Worm (Caenorhabditis elegans) whole organism, L2 larva: Measurements from ENCODE around the gene best-22.

ENCODE experiments used
- C34F6.9 ChIP-seq: fragments of 150-350 bp; optimal IDR thresholded peaks from 2 replicates; lab custom pipeline; 2014; ENCODE audit warnings: missing biosample characterization, missing genetic modification characterization
- F13H6.1 ChIP-seq: sonication (generic microtip); optimal IDR thresholded peaks from 2 replicates; lab custom pipeline; 2016; ENCODE audit warnings: missing genetic modification characterization, missing compliant biosample characterization
- R02D3.7 ChIP-seq: fragments of 150-350 bp; optimal IDR thresholded peaks from 2 replicates; lab custom pipeline; 2014; ENCODE audit warnings: missing biosample characterization, missing genetic modification characterization
- Y55F3AM.14 ChIP-seq: fragments of 200-800 bp; sonication (Bioruptor generic); optimal IDR thresholded peaks from 2 replicates; lab custom pipeline; 2018; ENCODE audit warnings: mild to moderate bottlenecking, missing genetic modification characterization, missing compliant biosample characterization
- aly-2 ChIP-seq: fragments of 150-350 bp; optimal IDR thresholded peaks from 2 replicates; lab custom pipeline; 2014; ENCODE audit warnings: missing biosample characterization, missing genetic modification characterization
- blmp-1 ChIP-seq: sonication (generic microtip); optimal IDR thresholded peaks from 2 replicates; lab custom pipeline; 2017; ENCODE audit warnings: missing genetic modification characterization, mild to moderate bottlenecking, missing compliant biosample characterization, antibody characterized with exemption, moderate library complexity; ENCODE audit not compliant: insufficient read depth
- ceh-82 ChIP-seq: fragments of 150-350 bp; optimal IDR thresholded peaks from 2 replicates; lab custom pipeline; 2014; ENCODE audit warnings: missing biosample characterization, missing genetic modification characterization
- crh-2 ChIP-seq: sonication (generic microtip); optimal IDR thresholded peaks from 2 replicates; lab custom pipeline; 2017; ENCODE audit warnings: missing biosample characterization, missing genetic modification characterization
- elt-3 ChIP-seq: sonication (generic microtip); optimal IDR thresholded peaks from 2 replicates; lab custom pipeline; 2017; ENCODE audit warnings: missing biosample characterization, missing genetic modification characterization
- fos-1 ChIP-seq: fragments of 150-350 bp; optimal IDR thresholded peaks from 2 replicates; lab custom pipeline; 2014; ENCODE audit warnings: missing biosample characterization, missing genetic modification characterization
- gmeb-1 ChIP-seq: fragments of 150-350 bp; optimal IDR thresholded peaks from 2 replicates; lab custom pipeline; 2014; ENCODE audit warnings: missing biosample characterization, missing genetic modification characterization
- lin-11 ChIP-seq: fragments of 150-350 bp; sonication (generic microtip); optimal IDR thresholded peaks from 2 replicates; lab custom pipeline; 2014; ENCODE audit warnings: missing biosample characterization, missing genetic modification characterization, inconsistent platforms, mixed read lengths
- lin-13 ChIP-seq: fragments of 150-350 bp; optimal IDR thresholded peaks from 2 replicates; lab custom pipeline; 2014; ENCODE audit warnings: missing biosample characterization, missing genetic modification reagents, missing genetic modification characterization
- lsy-2 ChIP-seq, 2 experiments: fragments of 150-350 bp in 1 of 2; sonication (generic microtip) in 1 of 2; optimal IDR thresholded peaks; 2 replicates each; lab custom pipeline; 2014 to 2017; ENCODE audit warnings: missing biosample characterization in 2 of 2, missing genetic modification characterization in 2 of 2
- mab-5 ChIP-seq: fragments of 150-350 bp; optimal IDR thresholded peaks from 2 replicates; lab custom pipeline; 2014; ENCODE audit warnings: missing biosample characterization, missing genetic modification characterization
- mbf-1 ChIP-seq: sonication (generic microtip); optimal IDR thresholded peaks from 2 replicates; lab custom pipeline; 2017; ENCODE audit warnings: missing biosample characterization, missing genetic modification characterization
- mdl-1 ChIP-seq, 2 experiments: fragments of 150-350 bp in 1 of 2; sonication (generic microtip) in 1 of 2; optimal IDR thresholded peaks; 2 replicates each; lab custom pipeline; 2017; ENCODE audit warnings: missing biosample characterization in 2 of 2, missing genetic modification characterization in 2 of 2
- nhr-10 ChIP-seq: sonication (generic microtip); optimal IDR thresholded peaks from 2 replicates; lab custom pipeline; 2017; ENCODE audit warnings: missing biosample characterization, missing genetic modification characterization
- nhr-12 ChIP-seq: fragments of 150-350 bp; optimal IDR thresholded peaks from 2 replicates; lab custom pipeline; 2014; ENCODE audit warnings: missing biosample characterization, missing genetic modification characterization
- nhr-129 ChIP-seq: fragments of 150-350 bp; optimal IDR thresholded peaks from 2 replicates; lab custom pipeline; 2014; ENCODE audit warnings: missing biosample characterization, missing genetic modification characterization
- nhr-23 ChIP-seq: fragments of 150-350 bp; optimal IDR thresholded peaks from 2 replicates; lab custom pipeline; 2014; ENCODE audit warnings: missing biosample characterization, missing genetic modification reagents, missing genetic modification characterization
- nhr-25 ChIP-seq: fragments of 150-350 bp; sonication (generic microtip); optimal IDR thresholded peaks from 3 replicates; lab custom pipeline; 2014; ENCODE audit warnings: missing biosample characterization, missing genetic modification characterization
- nhr-6 ChIP-seq: fragments of 150-350 bp; optimal IDR thresholded peaks from 2 replicates; lab custom pipeline; 2014; ENCODE audit warnings: missing biosample characterization, missing genetic modification characterization
- sem-4 ChIP-seq: fragments of 150-350 bp; optimal IDR thresholded peaks from 2 replicates; lab custom pipeline; 2014; ENCODE audit warnings: missing biosample characterization, missing genetic modification reagents, missing genetic modification characterization
- sma-9 ChIP-seq, 2 experiments: fragments of 150-350 bp in 1 of 2; sonication (generic microtip) in 1 of 2; optimal IDR thresholded peaks; 2 replicates each; lab custom pipeline; 2014 to 2016; ENCODE audit warnings: missing genetic modification characterization in 2 of 2, mild to moderate bottlenecking in 1 of 2, missing biosample characterization in 1 of 2, missing compliant biosample characterization in 1 of 2, missing genetic modification reagents in 1 of 2, moderate library complexity in 1 of 2
- unc-39 ChIP-seq: fragments of 150-350 bp; optimal IDR thresholded peaks from 2 replicates; lab custom pipeline; 2014; ENCODE audit warnings: missing biosample characterization, missing genetic modification characterization
- unc-55 ChIP-seq: fragments of 150-350 bp; sonication (generic microtip); optimal IDR thresholded peaks from 3 replicates; lab custom pipeline; 2014; ENCODE audit warnings: missing biosample characterization, missing genetic modification reagents, missing genetic modification characterization
- unc-62 ChIP-seq: fragments of 150-350 bp; optimal IDR thresholded peaks from 2 replicates; lab custom pipeline; 2014; ENCODE audit warnings: missing biosample characterization, missing genetic modification reagents, missing genetic modification characterization
- ztf-1 ChIP-seq: fragments of 200-800 bp; sonication (Bioruptor generic); conservative IDR thresholded peaks from 2 replicates; pipeline ENCODE4 v1.3.6; 2022; ENCODE audit warnings: missing genetic modification characterization, missing compliant biosample characterization
- ztf-11 ChIP-seq: sonication (generic microtip); optimal IDR thresholded peaks from 2 replicates; lab custom pipeline; 2017; ENCODE audit warnings: missing biosample characterization, missing genetic modification characterization

best-22 gene

ce11 chrIV:12330840-12331359 lies 18.8 kb upstream of the best-22 start, which contains the start of gene ufd-1:
Gene ufd-1, minus strand, starts transcription at chrIV:12330890.
- TF ChIP-seq mbf-1 (tag; lab: Kevin White, UChicago): no peak
- TF ChIP-seq F13H6.1 (tag; lab: Kevin White, UChicago): no peak
- TF ChIP-seq nhr-129 (tag; lab: Kevin White, UChicago): peak; percentile 47
- peak; percentile 0 for TF ChIP-seq fos-1 (tag; lab: Kevin White, UChicago)
- TF ChIP-seq lsy-2 (tag; optimal IDR thresholded peaks at IDR 0.05; lab: Kevin White, UChicago): peak in 1 of 2 experiments; percentile 16
- TF ChIP-seq nhr-12 (tag; lab: Kevin White, UChicago): no peak
- TF ChIP-seq nhr-23 (tag; lab: Kevin White, UChicago): no peak
- no peak for TF ChIP-seq crh-2 (tag; lab: Kevin White, UChicago)
- TF ChIP-seq unc-55 (GFP tag; lab: Kevin White, UChicago): peak; percentile 1

DNA sequence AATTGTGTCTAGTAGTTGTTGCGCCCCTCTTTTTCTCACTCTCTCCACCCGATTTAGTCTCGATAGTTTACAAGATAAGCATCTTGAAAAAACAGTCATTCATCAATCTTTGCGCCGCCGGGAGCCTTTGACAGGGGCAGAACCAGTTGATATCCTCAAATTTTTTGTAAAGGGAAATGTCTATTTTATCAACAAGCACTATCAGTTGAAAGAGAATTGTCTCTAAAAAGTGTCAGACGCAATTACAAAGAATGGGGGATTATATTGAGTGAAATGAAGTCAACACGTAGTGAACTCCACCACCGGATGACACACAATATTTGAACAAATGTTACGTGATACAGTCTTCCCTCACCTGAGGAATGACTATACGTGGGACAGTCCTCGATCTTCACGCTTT lies 15.6 kb upstream of the best-22 start:
- TF ChIP-seq F13H6.1 (tag; lab: Kevin White, UChicago) (no peak), aly-2 (no peak), Y55F3AM.14 (GFP tag; lab: Kevin White, UChicago) (no peak)

ce11 chrIV:12334708-12335107 lies 15.0 kb upstream of the best-22 start:
- TF ChIP-seq lin-11 (tag; lab: Kevin White, UChicago): no peak
- no peak for TF ChIP-seq nhr-25 (tag; lab: Kevin White, UChicago)
- TF ChIP-seq lsy-2 (tag; optimal IDR thresholded peaks at IDR 0.05; lab: Kevin White, UChicago): peak in 1 of 2 experiments; percentile 46
- no peak for TF ChIP-seq ztf-1 (GFP tag; lab: Robert Waterston, UW)
- no peak for TF ChIP-seq unc-39
- TF ChIP-seq unc-55 (GFP tag; lab: Kevin White, UChicago): peak; percentile 34
- no peak for TF ChIP-seq ztf-11
- peak; percentile 65 for TF ChIP-seq gmeb-1 (tag; lab: Kevin White, UChicago)
- no peak for TF ChIP-seq unc-62 (GFP tag; lab: Kevin White, UChicago)
- no peak for TF ChIP-seq nhr-6
- no peak for TF ChIP-seq F13H6.1 (tag; lab: Kevin White, UChicago)
- no peak for TF ChIP-seq blmp-1 (tag; lab: Kevin White, UChicago)
- peak; percentile 17 for TF ChIP-seq nhr-129 (tag; lab: Kevin White, UChicago)
- no peak for TF ChIP-seq sem-4 (tag; lab: Kevin White, UChicago)
- no peak for TF ChIP-seq mdl-1 (tag; optimal IDR thresholded peaks at IDR 0.05; lab: Kevin White, UChicago)
- TF ChIP-seq R02D3.7: no peak
- TF ChIP-seq sma-9 (GFP tag; optimal IDR thresholded peaks at IDR 0.05; lab: Kevin White, UChicago): no peak
- no peak for TF ChIP-seq sma-9 (tag; optimal IDR thresholded peaks at IDR 0.05; lab: Kevin White, UChicago)
- TF ChIP-seq, all 48 proteins: peak for 4

ce11 chrIV:12335248-12335647 lies 14.5 kb upstream of the best-22 start:
- peak; percentile 28 for TF ChIP-seq nhr-25 (tag; lab: Kevin White, UChicago)
- TF ChIP-seq ceh-82 (tag; lab: Kevin White, UChicago): no peak
- peak; percentile 43 for TF ChIP-seq sma-9 (GFP tag; optimal IDR thresholded peaks at IDR 0.05; lab: Kevin White, UChicago)
- no peak for TF ChIP-seq sma-9 (tag; optimal IDR thresholded peaks at IDR 0.05; lab: Kevin White, UChicago)
- TF ChIP-seq C34F6.9: peak; percentile 17
- TF ChIP-seq Y55F3AM.14 (GFP tag; lab: Kevin White, UChicago): no peak
- no peak for TF ChIP-seq fos-1 (tag; lab: Kevin White, UChicago)
- peak in 1 of 2 experiments; percentile 22 for TF ChIP-seq mdl-1 (tag; optimal IDR thresholded peaks at IDR 0.05; lab: Kevin White, UChicago)
- peak; percentile 39 for TF ChIP-seq unc-55 (GFP tag; lab: Kevin White, UChicago)
- no peak for TF ChIP-seq nhr-10 (tag; lab: Kevin White, UChicago)
- no peak for TF ChIP-seq lin-13 (GFP tag; lab: Kevin White, UChicago)
- peak in 1 of 2 experiments; percentile 2 for TF ChIP-seq lsy-2 (tag; optimal IDR thresholded peaks at IDR 0.05; lab: Kevin White, UChicago)
- peak; percentile 90 for TF ChIP-seq nhr-129 (tag; lab: Kevin White, UChicago)
- peak; percentile 24 for TF ChIP-seq lin-11 (tag; lab: Kevin White, UChicago)
- TF ChIP-seq aly-2: no peak
- TF ChIP-seq F13H6.1 (tag; lab: Kevin White, UChicago): peak; percentile 54

DNA sequence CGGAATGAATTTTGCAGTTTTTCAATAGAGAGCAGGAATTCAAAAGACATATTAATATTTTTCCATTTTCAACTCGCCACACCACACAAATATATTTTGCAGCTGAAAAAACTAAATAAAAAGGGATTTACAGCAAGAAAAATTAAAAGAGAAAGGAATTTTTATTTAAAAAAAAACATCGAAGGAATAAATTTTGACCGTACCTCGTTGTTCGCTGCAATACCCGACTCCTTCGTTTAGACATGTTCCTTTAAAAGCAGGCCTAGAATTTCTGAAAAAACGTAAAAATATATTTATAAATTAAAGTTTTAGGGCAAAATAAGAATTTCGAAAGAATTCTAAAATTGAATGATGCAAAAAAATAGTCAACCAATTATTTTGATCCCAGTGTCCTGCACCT lies 13.9 kb upstream of the best-22 start, which contains the start of gene F19B6.1:
F19B6.1 (minus strand) TSS at position 278 of the 400 bp plus-strand sequence.
- TF ChIP-seq mab-5 (tag; lab: Kevin White, UChicago): no peak
- no peak for TF ChIP-seq nhr-10 (tag; lab: Kevin White, UChicago)
- TF ChIP-seq Y55F3AM.14 (GFP tag; lab: Kevin White, UChicago): no peak
- TF ChIP-seq R02D3.7: no peak
- TF ChIP-seq nhr-23 (tag; lab: Kevin White, UChicago): no peak
- TF ChIP-seq elt-3: no peak
- TF ChIP-seq sma-9 (GFP tag; optimal IDR thresholded peaks at IDR 0.05; lab: Kevin White, UChicago): no peak
- no peak for TF ChIP-seq sma-9 (tag; optimal IDR thresholded peaks at IDR 0.05; lab: Kevin White, UChicago)
- TF ChIP-seq unc-39: no peak
- TF ChIP-seq ztf-11: no peak
- TF ChIP-seq lin-11 (tag; lab: Kevin White, UChicago): no peak
